Fruit fly (Drosophila melanogaster): Measurements from ENCODE around the gene AP-2sigma.

- TF ChIP-seq Hr78 (GFP tag; optimal IDR thresholded peaks at IDR 0.05), result no peak
- TF ChIP-seq Jra (GFP tag; optimal IDR thresholded peaks at IDR 0.05), result no peak
- no peak for TF ChIP-seq fru (GFP tag; optimal IDR thresholded peaks at IDR 0.05)
- no peak for TF ChIP-seq h (GFP tag; optimal IDR thresholded peaks at IDR 0.05)
- TF ChIP-seq CG9705 (GFP tag; optimal IDR thresholded peaks at IDR 0.05), result no peak
- TF ChIP-seq dmrt93B (GFP tag; optimal IDR thresholded peaks at IDR 0.05), result no peak
- no peak for TF ChIP-seq rgr (GFP tag; optimal IDR thresholded peaks at IDR 0.05)
- no peak for TF ChIP-seq Hnf4 (GFP tag; optimal IDR thresholded peaks at IDR 0.05)
- no peak for TF ChIP-seq br (GFP tag; optimal IDR thresholded peaks at IDR 0.05)
- no peak for TF ChIP-seq Dfd (GFP tag; optimal IDR thresholded peaks at IDR 0.05)
- TF ChIP-seq dsf (GFP tag; optimal IDR thresholded peaks at IDR 0.05; ENCODE audit: borderline replicate concordance), result no peak
- no peak for TF ChIP-seq ey (GFP tag; optimal IDR thresholded peaks at IDR 0.05)
- TF ChIP-seq OdsH (GFP tag; optimal IDR thresholded peaks at IDR 0.05), result no peak
These were observed 1.8 kb downstream of the AP-2sigma start for dm6 chr3R:21267972-21268512.
